Worm (Caenorhabditis elegans): Measurements from ENCODE around the gene ZK112.4.

- TF ChIP-seq cog-1 (tag; optimal IDR thresholded peaks at IDR 0.05) (no peak), ztf-23 (GFP tag; IDR thresholded peaks at IDR 0.05) (no peak), med-1 (GFP tag; optimal IDR thresholded peaks at IDR 0.05; ENCODE audit: insufficient read depth) (no peak), ref-1 (GFP tag; conservative IDR thresholded peaks at IDR 0.05) (no peak), ztf-29 (GFP tag; IDR thresholded peaks at IDR 0.05) (no peak), T22C8.4 (GFP tag; IDR thresholded peaks at IDR 0.05) (no peak)
Observed at ce11 chrIII:7724433-7724832, 5.4 kb downstream of the ZK112.4 start.

Data from whole organism, midembryonic.